Fruit fly (Drosophila melanogaster): ENCODE measurements around the gene Tti1.

The Tti1 gene

DNA sequence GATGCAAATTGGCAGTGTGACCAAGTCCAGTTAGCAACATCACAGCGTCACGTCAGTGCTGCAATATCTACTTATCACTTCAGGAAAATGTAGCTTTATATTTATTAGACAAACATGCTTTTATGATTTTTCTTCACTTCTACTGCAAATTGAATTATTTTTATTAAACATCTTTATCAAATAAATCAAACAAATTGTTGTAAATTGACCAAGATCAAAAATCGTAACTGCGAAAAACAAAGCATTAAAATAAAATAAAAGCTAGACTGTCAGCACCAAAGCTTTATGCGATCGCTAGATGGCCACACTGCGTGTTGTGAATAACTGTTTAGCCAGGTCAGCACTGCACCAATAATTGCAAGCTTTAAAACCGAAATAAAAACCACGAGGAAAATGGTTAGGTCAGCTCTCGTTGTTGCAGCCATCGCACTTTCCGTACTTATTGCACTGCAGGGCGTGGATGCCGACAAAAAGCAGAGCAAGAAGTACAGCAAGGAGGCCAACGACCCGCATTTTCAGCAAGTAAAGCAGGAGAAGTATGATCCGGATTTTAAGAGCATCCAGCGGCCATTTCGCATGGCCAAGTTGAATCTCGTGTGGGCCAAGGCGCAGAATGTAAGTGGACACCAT is 36.8 kb upstream of the Tti1 start, which contains the start of the genes CG12945 and CG8507 (continued):
- TF ChIP-seq CG4318 (GFP tag; optimal IDR thresholded peaks at IDR 0.05) (no peak), vri (GFP tag; optimal IDR thresholded peaks at IDR 0.05) (no peak), CG6808 (GFP tag; optimal IDR thresholded peaks at IDR 0.05) (no peak), Gug (GFP tag; IDR thresholded peaks at IDR 0.05) (0 out of 2 replicates have a peak, but pooled peaks have one; percentile 9), lz (GFP tag; optimal IDR thresholded peaks at IDR 0.05) (peak; percentile 65), acj6 (GFP tag; optimal IDR thresholded peaks at IDR 0.05) (peak; percentile 47), Sox14 (GFP tag; optimal IDR thresholded peaks at IDR 0.05) (peak; percentile 76), CG11902 (GFP tag; optimal IDR thresholded peaks at IDR 0.05) (peak; percentile 9), topi (GFP tag; optimal IDR thresholded peaks at IDR 0.05) (peak; percentile 53), CG1621 (tag; optimal IDR thresholded peaks at IDR 0.05) (no peak), CG10631 (GFP tag; optimal IDR thresholded peaks at IDR 0.05) (no peak), Smox (GFP tag; optimal IDR thresholded peaks at IDR 0.05) (no peak), cyc (GFP tag; optimal IDR thresholded peaks at IDR 0.05) (peak; percentile 35), Hr39 (GFP tag; optimal IDR thresholded peaks at IDR 0.05) (peak; percentile 68), Ets21C (GFP tag; optimal IDR thresholded peaks at IDR 0.05) (no peak), CG6854 (GFP tag; optimal IDR thresholded peaks at IDR 0.05) (no peak), spab (GFP tag; optimal IDR thresholded peaks at IDR 0.05) (no peak), CG11294 (GFP tag; IDR thresholded peaks at IDR 0.05) (no peak), CG7368 (GFP tag; optimal IDR thresholded peaks at IDR 0.05) (no peak), Eip75B (GFP tag; optimal IDR thresholded peaks at IDR 0.05) (no peak), CG3919 (GFP tag; optimal IDR thresholded peaks at IDR 0.05) (no peak), Sox102F (GFP tag; optimal IDR thresholded peaks at IDR 0.05) (no peak), CG16779 (tag; optimal IDR thresholded peaks at IDR 0.05) (no peak), CG10669 (GFP tag; optimal IDR thresholded peaks at IDR 0.05) (no peak), Met (GFP tag; optimal IDR thresholded peaks at IDR 0.05) (no peak), CG11762 (GFP tag; optimal IDR thresholded peaks at IDR 0.05; ENCODE audit: insufficient read depth) (no peak), CG6163 (GFP tag; IDR thresholded peaks at IDR 0.05) (no peak), net (GFP tag; optimal IDR thresholded peaks at IDR 0.05) (no peak), eg (GFP tag; IDR thresholded peaks at IDR 0.05) (no peak), CG32006 (GFP tag; optimal IDR thresholded peaks at IDR 0.05) (no peak)

DNA sequence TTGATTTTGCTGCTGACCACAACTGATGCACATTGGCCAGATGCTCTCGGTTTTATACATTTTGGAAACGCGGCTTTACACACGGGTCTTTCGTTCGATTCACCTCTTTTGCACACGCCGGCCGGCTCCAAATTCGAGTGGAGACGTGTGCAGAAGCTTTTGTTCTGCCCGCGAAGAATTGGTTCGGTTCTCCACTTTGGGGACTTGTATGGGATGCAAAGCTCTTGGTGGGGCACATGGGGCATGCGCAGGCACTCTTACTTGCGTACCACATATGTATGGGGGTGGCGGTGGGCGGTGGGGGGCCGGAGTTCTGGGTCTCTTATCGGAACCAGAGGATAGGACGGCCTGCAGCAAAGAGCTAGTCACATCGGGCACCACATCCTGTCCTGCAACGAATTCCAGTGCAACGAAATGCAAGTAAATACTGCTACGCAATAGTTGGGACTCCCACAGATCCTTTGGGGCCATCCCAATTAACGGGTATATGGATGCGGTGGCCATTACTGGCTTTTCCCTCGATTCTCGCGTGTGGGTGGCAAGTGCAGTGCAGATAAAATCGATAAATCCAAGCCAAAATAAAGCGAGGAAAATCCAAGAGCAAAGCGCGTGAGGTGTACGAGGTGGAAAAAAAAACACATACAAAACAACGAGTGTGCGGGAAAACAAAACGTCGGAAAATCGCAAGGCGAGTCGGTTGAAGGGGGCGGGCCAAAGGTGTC is 30.0 kb upstream of the Tti1 start, which contains the start of the genes MtnA and CG8500:
MtnA (minus strand) TSS at position 30 of the 722 bp plus-strand sequence.
CG8500 (plus strand) TSS at position 313 of the 722 bp plus-strand sequence.
- TF ChIP-seq Hr4 (GFP tag; optimal IDR thresholded peaks at IDR 0.05) (no peak), eg (GFP tag; IDR thresholded peaks at IDR 0.05) (no peak), Ets21C (GFP tag; optimal IDR thresholded peaks at IDR 0.05) (no peak), svp (GFP tag) (peak; percentile 70), Eip78C (GFP tag) (no peak), CG15336 (GFP tag; IDR thresholded peaks at IDR 0.05) (0 out of 2 replicates have a peak, but pooled peaks have one; percentile 16), CG8319 (GFP tag; optimal IDR thresholded peaks at IDR 0.05) (no peak), CG31627 (GFP tag; optimal IDR thresholded peaks at IDR 0.05) (no peak), ss (GFP tag; optimal IDR thresholded peaks at IDR 0.05) (peak in 1 of 2 experiments; percentile 18)

DNA sequence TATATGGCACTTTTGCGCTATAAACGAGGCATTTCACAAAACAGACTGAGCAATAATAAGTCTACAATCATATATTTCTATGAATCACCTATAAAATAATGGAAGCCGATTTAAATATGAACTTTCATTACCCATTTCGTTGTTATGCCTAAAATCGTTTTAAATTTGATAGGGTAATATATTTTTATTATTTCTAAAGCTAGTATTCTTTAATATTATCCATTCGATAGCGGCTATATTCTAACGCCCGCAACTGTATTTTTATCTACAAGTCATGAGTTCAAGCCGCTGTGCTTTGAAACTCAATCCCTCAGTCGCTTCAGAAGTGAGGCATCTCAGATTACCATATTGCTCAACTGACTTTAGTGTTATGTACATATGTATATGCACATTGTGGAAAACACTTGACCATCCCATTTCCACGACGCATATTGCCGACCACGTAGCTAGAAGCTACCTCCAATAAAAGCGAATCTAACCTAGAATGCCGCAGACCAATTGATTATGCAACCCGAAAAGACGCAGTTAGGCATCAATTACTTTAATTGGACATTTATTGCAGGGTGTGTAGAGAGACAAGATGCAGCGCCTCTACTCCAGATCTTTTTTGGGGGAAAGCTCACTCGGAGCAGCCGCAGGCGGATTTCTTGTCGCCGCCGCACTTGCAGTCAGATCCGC is 28.9 kb upstream of the Tti1 start:
- TF ChIP-seq Met (GFP tag; optimal IDR thresholded peaks at IDR 0.05), result no peak
- TF ChIP-seq CG31627 (GFP tag; optimal IDR thresholded peaks at IDR 0.05), result no peak
- TF ChIP-seq CG32006 (GFP tag; optimal IDR thresholded peaks at IDR 0.05), result peak; percentile 41
- TF ChIP-seq esn (GFP tag; optimal IDR thresholded peaks at IDR 0.05), result peak; percentile 7
- TF ChIP-seq Gug (GFP tag; IDR thresholded peaks at IDR 0.05), result no peak
- no peak; the same call in 2 of the 3 replicates for TF ChIP-seq CG8119 (GFP tag; IDR thresholded peaks at IDR 0.05)
- peak; percentile 78 for TF ChIP-seq svp (GFP tag)
- TF ChIP-seq spab (GFP tag; optimal IDR thresholded peaks at IDR 0.05), result no peak
- TF ChIP-seq Eip78C (GFP tag), result peak; percentile 55
- no peak for TF ChIP-seq CG8632 (GFP tag; optimal IDR thresholded peaks at IDR 0.05)
- TF ChIP-seq Smox (GFP tag; optimal IDR thresholded peaks at IDR 0.05), result no peak
- no peak for TF ChIP-seq CG7368 (GFP tag; optimal IDR thresholded peaks at IDR 0.05)
- TF ChIP-seq CG6792 (GFP tag; optimal IDR thresholded peaks at IDR 0.05), result no peak
- TF ChIP-seq CG11294 (GFP tag; IDR thresholded peaks at IDR 0.05), result no peak
- TF ChIP-seq fd85E (GFP tag; optimal IDR thresholded peaks at IDR 0.05), result no peak
- TF ChIP-seq CG15336 (GFP tag; IDR thresholded peaks at IDR 0.05), result peak; percentile 42
- TF ChIP-seq fd59A (GFP tag; optimal IDR thresholded peaks at IDR 0.05), result no peak
- TF ChIP-seq Lpt (GFP tag; optimal IDR thresholded peaks at IDR 0.05), result no peak
- no peak for TF ChIP-seq CG34406 (GFP tag; optimal IDR thresholded peaks at IDR 0.05)
- no peak for TF ChIP-seq CG16779 (tag; optimal IDR thresholded peaks at IDR 0.05)
- TF ChIP-seq CG10669 (GFP tag; optimal IDR thresholded peaks at IDR 0.05), result no peak
- no peak for TF ChIP-seq CG3919 (GFP tag; optimal IDR thresholded peaks at IDR 0.05)

All from whole organism, prepupa.